Worm (Caenorhabditis elegans): ENCODE results near the gene svh-11.

ce11 chrV:2235848-2236247 lies 28.9 kb downstream of the svh-11 start, which contains the start of gene cyp-33C4:
- TF ChIP-seq lin-15B (tag; optimal IDR thresholded peaks at IDR 0.05) (no peak), lin-39 (tag; optimal IDR thresholded peaks at IDR 0.05) (no peak), Y5F2A.4 (GFP tag; optimal IDR thresholded peaks at IDR 0.05) (no peak), ceh-32 (tag; optimal IDR thresholded peaks at IDR 0.05; ENCODE audit: poor library complexity) (no peak), spr-1 (tag; optimal IDR thresholded peaks at IDR 0.05) (no peak), nhr-237 (tag; optimal IDR thresholded peaks at IDR 0.05) (no peak), hlh-30 (tag; optimal IDR thresholded peaks at IDR 0.05; ENCODE audit: insufficient read depth) (peak; percentile 32)

All from whole organism, L4 larva.